Fruit fly (Drosophila melanogaster): ENCODE measurements around the gene Argl.

dm6 chr2L:8964657-8965056, 22.8 kb upstream of the Argl start, which contains the start of gene CG32984:
- no peak for TF ChIP-seq CG7101 (tag; optimal IDR thresholded peaks at IDR 0.05)
- TF ChIP-seq tj (GFP tag; optimal IDR thresholded peaks at IDR 0.05), result no peak
- no peak for TF ChIP-seq Mnt (GFP tag; optimal IDR thresholded peaks at IDR 0.05)
